Fruit fly (Drosophila melanogaster) whole organism, embryonic: ENCODE results near the gene CG1979.

Experiments used
- Abd-B ChIP-seq: fragments of 200-800 bp; sonication (Bioruptor generic); optimal IDR thresholded peaks from 2 replicates; lab custom pipeline; 2018; ENCODE audit warnings: missing biosample characterization, mild to moderate bottlenecking, missing genetic modification characterization, moderate library complexity
- Bgb ChIP-seq: fragments of 200-800 bp; sonication (Bioruptor generic); IDR thresholded peaks from 2 replicates; pipeline ENCODE4 v1.3.6; 2022; ENCODE audit warnings: missing biosample characterization, missing genetic modification characterization; ENCODE audit not compliant: partially characterized antibody
- CG14710 ChIP-seq: fragments of 200-800 bp; sonication (Bioruptor generic); optimal IDR thresholded peaks from 3 replicates; lab custom pipeline; 2019; ENCODE audit warnings: missing biosample characterization, mild to moderate bottlenecking, missing genetic modification characterization, moderate library complexity
- CG14860 ChIP-seq: fragments of 200-800 bp; sonication (Bioruptor generic); IDR thresholded peaks from 3 replicates; pipeline ENCODE4 v1.3.6; 2022; ENCODE audit warnings: missing biosample characterization, missing genetic modification characterization; ENCODE audit not compliant: partially characterized antibody
- CG15696 ChIP-seq: fragments of 200-800 bp; sonication (Bioruptor generic); optimal IDR thresholded peaks from 2 replicates; lab custom pipeline; 2019; ENCODE audit warnings: missing biosample characterization, mild to moderate bottlenecking, missing genetic modification characterization, moderate library complexity
- CG18011 ChIP-seq: fragments of 200-800 bp; sonication (Bioruptor generic); optimal IDR thresholded peaks from 2 replicates; lab custom pipeline; 2017; ENCODE audit warnings: missing biosample characterization, missing genetic modification characterization, mild to moderate bottlenecking, moderate library complexity, missing genotype
- CG2120 ChIP-seq: fragments of 200-800 bp; sonication (Bioruptor generic); optimal IDR thresholded peaks from 3 replicates; lab custom pipeline; 2016; ENCODE audit warnings: missing biosample characterization, missing genetic modification characterization
- CG2129 ChIP-seq: fragments of 200-800 bp; sonication (Bioruptor generic); IDR thresholded peaks from 2 replicates; pipeline ENCODE4 v1.3.6; 2022; ENCODE audit warnings: missing biosample characterization, missing genetic modification characterization; ENCODE audit not compliant: partially characterized antibody
- CG33557 ChIP-seq: fragments of 200-800 bp; sonication (Bioruptor generic); optimal IDR thresholded peaks from 2 replicates; lab custom pipeline; 2019; ENCODE audit warnings: missing biosample characterization, mild to moderate bottlenecking, missing genetic modification characterization, moderate library complexity
- CG34422 ChIP-seq: fragments of 200-800 bp; sonication (Bioruptor generic); IDR thresholded peaks from 3 replicates; pipeline ENCODE4 v1.3.6; 2022; ENCODE audit warnings: missing biosample characterization, missing genetic modification characterization
- CG4360 ChIP-seq: fragments of 200-800 bp; sonication (Bioruptor generic); IDR thresholded peaks from 2 replicates; pipeline ENCODE4 v1.3.6; 2022; ENCODE audit warnings: missing biosample characterization, missing genetic modification characterization
- CG5953 ChIP-seq: fragments of 200-800 bp; sonication (Bioruptor generic); IDR thresholded peaks from 2 replicates; pipeline ENCODE4 v1.3.6; 2022; ENCODE audit warnings: missing biosample characterization, missing genetic modification characterization
- CG7963 ChIP-seq: fragments of 200-800 bp; sonication (Bioruptor generic); IDR thresholded peaks from 3 replicates; pipeline ENCODE4 v1.3.6; 2022; ENCODE audit warnings: missing biosample characterization, missing genetic modification characterization; ENCODE audit not compliant: partially characterized antibody
- ERR ChIP-seq: fragments of 200-800 bp; sonication (Bioruptor generic); optimal IDR thresholded peaks from 2 replicates; lab custom pipeline; 2016; ENCODE audit warnings: missing biosample characterization, missing genetic modification characterization
- HLH4C ChIP-seq: fragments of 200-800 bp; sonication (Bioruptor generic); IDR thresholded peaks from 3 replicates; pipeline ENCODE4 v1.3.6; 2022; ENCODE audit warnings: missing biosample characterization, missing genetic modification characterization; ENCODE audit not compliant: partially characterized antibody
- Hr3 ChIP-seq: fragments of 200-800 bp; sonication (Bioruptor generic); optimal IDR thresholded peaks from 3 replicates; lab custom pipeline; 2016; ENCODE audit warnings: missing biosample characterization, missing genetic modification characterization
- Kr ChIP-seq: fragments of 200-800 bp; sonication (Bioruptor generic); optimal IDR thresholded peaks from 2 replicates; lab custom pipeline; 2017; ENCODE audit warnings: missing biosample characterization, mild to moderate bottlenecking, missing genetic modification characterization
- Neu2 ChIP-seq: fragments of 200-800 bp; sonication (Bioruptor generic); optimal IDR thresholded peaks from 3 replicates; lab custom pipeline; 2016; ENCODE audit warnings: missing biosample characterization, missing genetic modification characterization, borderline replicate concordance
- Nf-YA ChIP-seq: fragments of 200-800 bp; sonication (Bioruptor generic); IDR thresholded peaks from 2 replicates; pipeline ENCODE4 v1.3.6; 2022; ENCODE audit warnings: missing biosample characterization, missing genetic modification characterization
- Nf-YB ChIP-seq: fragments of 200-800 bp; sonication (Bioruptor generic); optimal IDR thresholded peaks from 3 replicates; lab custom pipeline; 2019; ENCODE audit warnings: missing biosample characterization, mild to moderate bottlenecking, missing genetic modification characterization, moderate library complexity
- Ptx1 ChIP-seq: fragments of 200-800 bp; sonication (Bioruptor generic); IDR thresholded peaks from 2 replicates; pipeline ENCODE4 v1.3.6; 2022; ENCODE audit warnings: missing biosample characterization, missing genetic modification characterization
- Scr ChIP-seq: fragments of 200-800 bp; sonication (Bioruptor generic); IDR thresholded peaks from 2 replicates; pipeline ENCODE4 v1.3.6; 2022; ENCODE audit warnings: missing biosample characterization, missing genetic modification characterization; ENCODE audit not compliant: partially characterized antibody
- Xbp1 ChIP-seq: fragments of 200-800 bp; sonication (Bioruptor generic); optimal IDR thresholded peaks from 3 replicates; lab custom pipeline; 2016; ENCODE audit warnings: missing biosample characterization, mild to moderate bottlenecking, missing genetic modification characterization
- Xrp1 ChIP-seq: fragments of 200-800 bp; sonication (Bioruptor generic); IDR thresholded peaks from 2 replicates; pipeline ENCODE4 v1.3.6; 2022; ENCODE audit warnings: missing biosample characterization, missing genetic modification characterization
- abd-A ChIP-seq: fragments of 200-800 bp; sonication (Bioruptor generic); optimal IDR thresholded peaks from 3 replicates; lab custom pipeline; 2019; ENCODE audit warnings: missing biosample characterization, mild to moderate bottlenecking, missing genetic modification characterization, moderate library complexity
- ac ChIP-seq: fragments of 200-800 bp; sonication (Bioruptor generic); optimal IDR thresholded peaks from 3 replicates; lab custom pipeline; 2017; ENCODE audit warnings: missing biosample characterization, mild to moderate bottlenecking, missing genetic modification characterization
- amos ChIP-seq: fragments of 200-800 bp; sonication (Bioruptor generic); IDR thresholded peaks from 2 replicates; pipeline ENCODE4 v1.3.6; 2022; ENCODE audit warnings: missing biosample characterization, missing genetic modification characterization; ENCODE audit not compliant: partially characterized antibody
- ara ChIP-seq: fragments of 200-800 bp; sonication (Bioruptor generic); IDR thresholded peaks from 2 replicates; pipeline ENCODE4 v1.3.6; 2022; ENCODE audit warnings: missing biosample characterization, missing genetic modification characterization
- cad ChIP-seq: fragments of >200 bp; optimal IDR thresholded peaks from 2 replicates; lab custom pipeline; 2017; ENCODE audit warnings: missing biosample characterization, missing genetic modification characterization
- cato ChIP-seq: fragments of 200-800 bp; sonication (Bioruptor generic); optimal IDR thresholded peaks from 2 replicates; lab custom pipeline; 2016; ENCODE audit warnings: missing biosample characterization, missing genetic modification characterization, borderline replicate concordance
- chm ChIP-seq: fragments of 200-800 bp; sonication (Bioruptor generic); IDR thresholded peaks from 2 replicates; pipeline ENCODE4 v1.3.6; 2022; ENCODE audit warnings: missing biosample characterization, missing genetic modification characterization
- crp ChIP-seq, 2 experiments: fragments of 200-800 bp; sonication (Bioruptor generic); optimal IDR thresholded peaks; 2 replicates in 1 of 2; 3 replicates in 1 of 2; lab custom pipeline; 2017; ENCODE audit warnings: missing biosample characterization in 2 of 2, missing genetic modification characterization in 2 of 2, mild to moderate bottlenecking in 1 of 2, moderate library complexity in 1 of 2
- da ChIP-seq: fragments of 200-800 bp; sonication (Bioruptor generic); optimal IDR thresholded peaks from 2 replicates; lab custom pipeline; 2016; ENCODE audit warnings: missing biosample characterization, missing genetic modification characterization
- dmrt99B ChIP-seq: fragments of 200-800 bp; sonication (Bioruptor generic); optimal IDR thresholded peaks from 2 replicates; lab custom pipeline; 2018; ENCODE audit warnings: missing biosample characterization, mild to moderate bottlenecking, missing genetic modification characterization, moderate library complexity
- esg ChIP-seq: fragments of 200-800 bp; sonication (Bioruptor generic); conservative IDR thresholded peaks from 2 replicates; pipeline ENCODE4 v1.3.6; 2022; ENCODE audit warnings: missing biosample characterization, missing genetic modification characterization
- grn ChIP-seq: fragments of 200-800 bp; sonication (Bioruptor generic); optimal IDR thresholded peaks from 3 replicates; lab custom pipeline; 2017; ENCODE audit warnings: missing biosample characterization, missing genetic modification characterization
- gsb-n ChIP-seq: fragments of 200-800 bp; sonication (Bioruptor generic); optimal IDR thresholded peaks from 3 replicates; lab custom pipeline; 2018; ENCODE audit warnings: missing biosample characterization, mild to moderate bottlenecking, missing genetic modification characterization
- hkb ChIP-seq, 2 experiments: fragments of 200-800 bp in 1 of 2; fragments of >200 bp in 1 of 2; sonication (Bioruptor generic) in 1 of 2; IDR thresholded peaks in 1 of 2; optimal IDR thresholded peaks in 1 of 2; 2 replicates each; pipeline versions ENCODE4 v1.3.6 to Lab custom; 2017 to 2022; ENCODE audit warnings: missing biosample characterization in 1 of 2, missing genetic modification characterization in 1 of 2
- insv ChIP-seq, 2 experiments: fragments of 200-800 bp; sonication (Bioruptor generic); optimal IDR thresholded peaks; 3 replicates each; lab custom pipeline; 2016 to 2018; ENCODE audit warnings: missing biosample characterization in 2 of 2, missing genetic modification characterization in 2 of 2
- lbe ChIP-seq: fragments of 200-800 bp; sonication (Bioruptor generic); optimal IDR thresholded peaks from 2 replicates; lab custom pipeline; 2016; ENCODE audit warnings: missing biosample characterization, mild to moderate bottlenecking, missing genetic modification characterization
- lmd ChIP-seq: fragments of 200-800 bp; sonication (Bioruptor generic); IDR thresholded peaks from 2 replicates; pipeline ENCODE4 v1.3.6; 2022; ENCODE audit warnings: missing biosample characterization, missing genetic modification characterization
- mam ChIP-seq: fragments of 200-800 bp; sonication (Bioruptor generic); optimal IDR thresholded peaks from 3 replicates; lab custom pipeline; 2016; ENCODE audit warnings: missing biosample characterization, missing genetic modification characterization
- nau ChIP-seq: fragments of 200-800 bp; sonication (Bioruptor generic); optimal IDR thresholded peaks from 3 replicates; lab custom pipeline; 2017; ENCODE audit warnings: missing biosample characterization, mild to moderate bottlenecking, missing genetic modification characterization, missing genetic modification reagents
- oc ChIP-seq: fragments of 200-800 bp; sonication (Bioruptor generic); optimal IDR thresholded peaks from 2 replicates; lab custom pipeline; 2018; ENCODE audit warnings: missing biosample characterization, mild to moderate bottlenecking, missing genetic modification characterization, moderate library complexity
- pfk ChIP-seq: fragments of 200-800 bp; sonication (Bioruptor generic); optimal IDR thresholded peaks from 2 replicates; lab custom pipeline; 2018; ENCODE audit warnings: missing biosample characterization, mild to moderate bottlenecking, missing genetic modification characterization, moderate library complexity
- vfl ChIP-seq: fragments of 200-800 bp; sonication (Bioruptor generic); optimal IDR thresholded peaks from 2 replicates; lab custom pipeline; 2016; ENCODE audit warnings: missing biosample characterization, missing genetic modification characterization
- zfh1 ChIP-seq: fragments of 200-800 bp; sonication (Bioruptor generic); IDR thresholded peaks from 3 replicates; pipeline ENCODE4 v1.3.6; 2022; ENCODE audit warnings: missing biosample characterization, missing genetic modification characterization

The CG1979 gene

dm6 chr3R:7037250-7037802, 17.1 kb upstream of the CG1979 start:
- TF ChIP-seq abd-A (tag; lab: Kevin White, UChicago) (peak; percentile 100), cad (GFP tag; lab: Kevin White, UChicago) (peak; percentile 100), mam (peak; percentile 31), CG33557 (GFP tag; lab: Kevin White, UChicago) (peak; percentile 36), crp (GFP tag; optimal IDR thresholded peaks at IDR 0.05; lab: Kevin White, UChicago) (peak in 1 of 2 experiments; percentile 70), CG7963 (GFP tag; lab: Robert Waterston, UW) (no peak), Ptx1 (GFP tag; lab: Robert Waterston, UW) (no peak), CG34422 (GFP tag; lab: Robert Waterston, UW) (peak; percentile 34; the same call in 1 of the 3 replicates), Neu2 (GFP tag; lab: Kevin White, UChicago) (peak; percentile 52), ERR (GFP tag; lab: Kevin White, UChicago) (no peak), Hr3 (GFP tag; lab: Kevin White, UChicago) (no peak), pfk (GFP tag; lab: Kevin White, UChicago) (peak; percentile 28), oc (tag; lab: Kevin White, UChicago) (peak; percentile 48), Abd-B (peak; percentile 57), hkb (optimal IDR thresholded peaks at IDR 0.05; lab: Kevin White, UChicago) (no peak), hkb (GFP tag; IDR thresholded peaks at IDR 0.05; lab: Robert Waterston, UW) (0 out of 2 replicates have a peak, but pooled peaks have one; percentile 26), vfl (GFP tag; lab: Kevin White, UChicago) (peak; percentile 18), Nf-YB (GFP tag; lab: Kevin White, UChicago) (peak; percentile 94), CG14860 (GFP tag; lab: Robert Waterston, UW) (0 out of 3 replicates have a peak, but pooled peaks have one; percentile 29), CG2120 (GFP tag; lab: Kevin White, UChicago) (no peak), Xbp1 (GFP tag; lab: Kevin White, UChicago) (peak; percentile 10), ac (GFP tag; lab: Kevin White, UChicago) (peak; percentile 91), nau (GFP tag; lab: Kevin White, UChicago) (peak; percentile 64), CG14710 (tag; lab: Kevin White, UChicago) (no peak), lmd (no peak), cato (no peak), zfh1 (GFP tag; lab: Robert Waterston, UW) (0 out of 3 replicates have a peak, but pooled peaks have one; percentile 4), dmrt99B (tag; lab: Kevin White, UChicago) (no peak), CG18011 (GFP tag; lab: Kevin White, UChicago) (no peak), CG5953 (GFP tag; lab: Robert Waterston, UW) (no peak), Bgb (GFP tag; lab: Robert Waterston, UW) (0 out of 2 replicates have a peak, but pooled peaks have one; percentile 22), Kr (GFP tag; lab: Kevin White, UChicago) (peak; percentile 100), lbe (GFP tag; lab: Kevin White, UChicago) (peak; percentile 35), amos (GFP tag; lab: Robert Waterston, UW) (0 out of 2 replicates have a peak, but pooled peaks have one; percentile 8), da (GFP tag; lab: Kevin White, UChicago) (peak; percentile 53), gsb-n (tag; lab: Kevin White, UChicago) (peak; percentile 62), Xrp1 (GFP tag; lab: Robert Waterston, UW) (peak; percentile 42; the same call in 1 of the 2 replicates), CG2129 (no peak), grn (no peak), chm (GFP tag; lab: Robert Waterston, UW) (0 out of 2 replicates have a peak, but pooled peaks have one; percentile 15), esg (GFP tag; lab: Robert Waterston, UW) (no peak), CG4360 (GFP tag; lab: Robert Waterston, UW) (0 out of 2 replicates have a peak, but pooled peaks have one; percentile 39), Nf-YA (no peak), insv (GFP tag; optimal IDR thresholded peaks at IDR 0.05; lab: Kevin White, UChicago) (peak in 1 of 2 experiments; percentile 73), CG15696 (tag; lab: Kevin White, UChicago) (peak; percentile 31), Scr (GFP tag; lab: Robert Waterston, UW) (peak; percentile 52), ara (GFP tag; lab: Robert Waterston, UW) (0 out of 2 replicates have a peak, but pooled peaks have one; percentile 33), HLH4C (GFP tag; lab: Robert Waterston, UW) (peak; percentile 30; the same call in 1 of the 3 replicates)
